Worm (Caenorhabditis elegans): Measurements from ENCODE around the gene F33D4.6.

DNA sequence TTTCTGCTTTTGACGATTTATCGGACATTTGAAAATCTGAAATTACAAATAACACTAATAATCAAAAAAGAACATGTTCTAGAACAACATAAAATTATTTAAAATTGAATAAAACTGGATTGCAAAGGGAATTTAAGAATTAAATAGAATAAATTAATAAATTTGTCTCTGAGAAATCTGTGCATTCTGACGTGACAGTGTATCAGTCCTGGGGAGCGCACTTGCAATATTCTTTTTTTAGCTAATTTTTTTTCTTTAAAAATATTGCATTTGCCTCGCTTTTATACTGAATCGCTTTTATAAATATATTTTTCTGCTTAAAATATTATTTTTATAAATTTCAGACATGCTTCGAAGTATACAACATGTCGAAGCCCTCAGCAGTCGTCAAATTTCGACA is 8.1 kb downstream of the F33D4.6 start, which contains the start of the genes mrpl-1, emc-6 and mrps-24:
- peak; percentile 87 for TF ChIP-seq ces-1 (GFP tag; optimal IDR thresholded peaks at IDR 0.05)
- peak; percentile 37 for TF ChIP-seq nhr-237 (tag; optimal IDR thresholded peaks at IDR 0.05)
- TF ChIP-seq unc-39 (tag; optimal IDR thresholded peaks at IDR 0.05): no peak
- no peak for TF ChIP-seq snpc-4 (tag; optimal IDR thresholded peaks at IDR 0.05)
- TF ChIP-seq flh-1 (GFP tag; optimal IDR thresholded peaks at IDR 0.05): no peak
- no peak for TF ChIP-seq sptf-1 (tag; optimal IDR thresholded peaks at IDR 0.05)
- no peak for TF ChIP-seq nhr-12 (tag; optimal IDR thresholded peaks at IDR 0.05)
- no peak for TF ChIP-seq elt-1 (tag; optimal IDR thresholded peaks at IDR 0.05; ENCODE audit: borderline replicate concordance, insufficient read depth)
- TF ChIP-seq unc-62 (GFP tag; optimal IDR thresholded peaks at IDR 0.05): no peak
- TF ChIP-seq mab-5 (tag; optimal IDR thresholded peaks at IDR 0.05): no peak
- no peak for TF ChIP-seq ztf-11 (tag; optimal IDR thresholded peaks at IDR 0.05)
- no peak for TF ChIP-seq elt-3 (tag; optimal IDR thresholded peaks at IDR 0.05)
- no peak for TF ChIP-seq lin-13 (tag; optimal IDR thresholded peaks at IDR 0.05)
- no peak for TF ChIP-seq ceh-43 (GFP tag; optimal IDR thresholded peaks at IDR 0.05)

Measured in whole organism, mixed stage, embryonic.